Worm (Caenorhabditis elegans): ENCODE results near the gene T06E8.2.
A peak's percentile ranks its signal among the peaks of the same experiment; 100 is the strongest.
"Not testable (repeated sequence)": the region's sequence is repeated elsewhere in the genome, so short reads cannot be mapped to it uniquely, and the experiment has no call there.

Gene T06E8.2

ce11 chrV:10019934-10020333, 16.3 kb downstream of the T06E8.2 start:
- TF ChIP-seq W03F9.2 (tag; optimal IDR thresholded peaks at IDR 0.05) (no peak), dao-5 (tag; optimal IDR thresholded peaks at IDR 0.05) (no peak), him-1 (tag; optimal IDR thresholded peaks at IDR 0.05) (no peak)

- TF ChIP-seq him-1 (tag; optimal IDR thresholded peaks at IDR 0.05) = no peak
- TF ChIP-seq W03F9.2 (tag; optimal IDR thresholded peaks at IDR 0.05) = no peak
- no peak for TF ChIP-seq dao-5 (tag; optimal IDR thresholded peaks at IDR 0.05)
Observed at ce11 chrV:10019083-10019624, 17.1 kb downstream of the T06E8.2 start.

ce11 chrV:10018291-10018690, 17.9 kb downstream of the T06E8.2 start:
- TF ChIP-seq W03F9.2 (tag; optimal IDR thresholded peaks at IDR 0.05) (peak; percentile 15), dao-5 (tag; optimal IDR thresholded peaks at IDR 0.05) (no peak), him-1 (tag; optimal IDR thresholded peaks at IDR 0.05) (no peak)

ce11 chrV:10012639-10013038, 23.6 kb downstream of the T06E8.2 start:
- TF ChIP-seq dao-5 (tag; optimal IDR thresholded peaks at IDR 0.05) (no peak), him-1 (tag; optimal IDR thresholded peaks at IDR 0.05) (no peak), W03F9.2 (tag; optimal IDR thresholded peaks at IDR 0.05) (no peak)

ce11 chrV:10011623-10012022, 24.6 kb downstream of the T06E8.2 start, which contains the start of gene lea-1:
Gene lea-1, plus strand, starts transcription at chrV:10011923.
- no peak for TF ChIP-seq him-1 (tag; optimal IDR thresholded peaks at IDR 0.05)
- TF ChIP-seq dao-5 (tag; optimal IDR thresholded peaks at IDR 0.05) = no peak
- TF ChIP-seq W03F9.2 (tag; optimal IDR thresholded peaks at IDR 0.05) = no peak

- TF ChIP-seq W03F9.2 (tag; optimal IDR thresholded peaks at IDR 0.05) = no peak
- TF ChIP-seq dao-5 (tag; optimal IDR thresholded peaks at IDR 0.05) = no peak
- no peak for TF ChIP-seq him-1 (tag; optimal IDR thresholded peaks at IDR 0.05)
Observed at ce11 chrV:10007484-10007883, 28.7 kb downstream of the T06E8.2 start.

- TF ChIP-seq dao-5 (tag; optimal IDR thresholded peaks at IDR 0.05) (no peak), him-1 (tag; optimal IDR thresholded peaks at IDR 0.05) (no peak), W03F9.2 (tag; optimal IDR thresholded peaks at IDR 0.05) (no peak)
Observed at ce11 chrV:10006374-10006773, 29.8 kb downstream of the T06E8.2 start.

- TF ChIP-seq him-1, W03F9.2, dao-5 (tag; optimal IDR thresholded peaks at IDR 0.05): not testable (repeated sequence)
Observed at ce11 chrV:10004048-10004761, 32.0 kb downstream of the T06E8.2 start, which contains the start of gene uda-1. Gene uda-1, plus strand, starts transcription at chrV:10004755.

ce11 chrV:10003315-10003969, 32.8 kb downstream of the T06E8.2 start:
- TF ChIP-seq him-1 (tag; optimal IDR thresholded peaks at IDR 0.05) (no peak), W03F9.2 (tag; optimal IDR thresholded peaks at IDR 0.05) (peak; percentile 74)

- no peak for TF ChIP-seq him-1 (tag; optimal IDR thresholded peaks at IDR 0.05)
- no peak for TF ChIP-seq W03F9.2 (tag; optimal IDR thresholded peaks at IDR 0.05)
- no peak for TF ChIP-seq dao-5 (tag; optimal IDR thresholded peaks at IDR 0.05)
Observed at ce11 chrV:10002720-10003119, 33.5 kb downstream of the T06E8.2 start.

ce11 chrV:10000760-10001159, 35.5 kb downstream of the T06E8.2 start, which contains the start of gene K08H10.10:
Gene K08H10.10, plus strand, starts transcription at chrV:10001060.
- TF ChIP-seq dao-5 (tag; optimal IDR thresholded peaks at IDR 0.05) (no peak), W03F9.2 (tag; optimal IDR thresholded peaks at IDR 0.05) (no peak), him-1 (tag; optimal IDR thresholded peaks at IDR 0.05) (no peak)

- TF ChIP-seq W03F9.2 (tag; optimal IDR thresholded peaks at IDR 0.05) (no peak), dao-5 (tag; optimal IDR thresholded peaks at IDR 0.05) (no peak), him-1 (tag; optimal IDR thresholded peaks at IDR 0.05) (no peak)
Observed at ce11 chrV:9995791-9996190, 40.4 kb downstream of the T06E8.2 start, which contains the start of gene K08H10.6. Gene K08H10.6, minus strand, starts transcription at chrV:9995891.

- TF ChIP-seq him-1 (tag; optimal IDR thresholded peaks at IDR 0.05) (no peak), dao-5 (tag; optimal IDR thresholded peaks at IDR 0.05) (no peak), W03F9.2 (tag; optimal IDR thresholded peaks at IDR 0.05) (no peak)
Observed at ce11 chrV:9991610-9992009, 44.6 kb downstream of the T06E8.2 start, which contains the start of the genes rde-1 and trpp-6. Gene rde-1, minus strand, starts transcription at chrV:9991642. Gene trpp-6, plus strand, starts transcription at chrV:9991895.

ce11 chrV:9987688-9988087, 48.5 kb downstream of the T06E8.2 start, which contains the start of gene C27H6.8:
Gene C27H6.8, minus strand, starts transcription at chrV:9987788.
- TF ChIP-seq him-1 (tag; optimal IDR thresholded peaks at IDR 0.05) (no peak), W03F9.2 (tag; optimal IDR thresholded peaks at IDR 0.05) (no peak), dao-5 (tag; optimal IDR thresholded peaks at IDR 0.05) (no peak)

All from whole organism, L4/young adult.